Fruit fly (Drosophila melanogaster) whole organism: ENCODE measurements around the gene CG9782.

ENCODE experiments used
- Dll ChIP-seq: fragments of >200 bp; optimal IDR thresholded peaks from 2 replicates; lab custom pipeline; 2017
- EcR ChIP-seq, 2 experiments: fragments of >200 bp; optimal IDR thresholded peaks; 2 replicates each; lab custom pipeline; 2017; ENCODE audit warnings: missing biosample characterization in 2 of 2, missing genetic modification characterization in 2 of 2, missing genetic modification reagents in 2 of 2
- pan ChIP-seq: fragments of >200 bp; optimal IDR thresholded peaks from 2 replicates; lab custom pipeline; 2017

DNA sequence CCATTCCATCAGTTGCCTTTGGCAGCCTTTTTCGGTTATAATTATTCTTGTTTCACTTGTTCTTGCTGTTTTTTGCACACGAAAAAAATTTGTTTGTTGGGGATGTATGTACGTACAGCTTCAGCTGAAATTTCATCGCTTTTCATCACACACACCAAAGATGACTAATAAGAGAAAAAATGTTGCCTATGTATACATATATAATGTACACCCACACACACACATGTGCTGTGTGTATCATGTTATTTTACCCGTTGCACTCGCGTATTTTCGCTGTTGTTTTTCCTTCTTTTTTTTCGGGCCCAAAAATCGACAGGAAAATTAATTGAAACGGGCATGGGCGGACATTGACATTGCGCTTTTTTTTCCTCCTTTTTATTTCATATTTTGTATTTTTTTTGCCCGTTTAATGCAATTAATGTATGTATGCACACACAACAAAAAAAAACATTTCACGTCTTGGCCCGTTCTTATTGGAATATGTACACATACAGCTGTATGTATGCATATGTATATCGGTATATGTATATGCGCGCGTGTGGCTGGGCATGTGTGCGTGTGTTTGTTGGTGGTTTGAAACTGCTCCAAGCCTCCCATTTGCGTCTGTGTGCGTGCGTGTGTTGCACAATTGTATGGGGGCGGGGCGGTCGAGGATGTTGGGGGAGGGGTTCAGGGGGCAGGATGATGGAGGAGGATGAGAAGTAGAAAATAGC lies 35.1 kb downstream of the CG9782 start:
- TF ChIP-seq EcR (GFP tag; optimal IDR thresholded peaks at IDR 0.05; lab: Kevin White, UChicago), result no peak
- TF ChIP-seq pan (lab: Kevin White, UChicago), result peak; percentile 28
- no peak for TF ChIP-seq Dll (lab: Kevin White, UChicago)
